Worm (Caenorhabditis elegans) whole organism, L3 larva: ENCODE results near the gene srx-97.

ENCODE experiments used
- R02D3.7 ChIP-seq: fragments of 150-350 bp; optimal IDR thresholded peaks from 2 replicates; lab custom pipeline; 2014; ENCODE audit warnings: missing biosample characterization, missing genetic modification characterization
- ZK546.5 ChIP-seq: sonication (generic microtip); optimal IDR thresholded peaks from 2 replicates; lab custom pipeline; 2017; ENCODE audit warnings: missing biosample characterization, missing genetic modification characterization
- aly-2 ChIP-seq: fragments of 150-350 bp; optimal IDR thresholded peaks from 2 replicates; lab custom pipeline; 2014; ENCODE audit warnings: missing biosample characterization, missing genetic modification characterization
- ama-1 ChIP-seq: fragments of 150-350 bp; optimal IDR thresholded peaks from 2 replicates; lab custom pipeline; 2018
- ceh-28 ChIP-seq: fragments of 150-350 bp; optimal IDR thresholded peaks from 2 replicates; lab custom pipeline; 2014; ENCODE audit warnings: missing biosample characterization, missing genetic modification reagents, missing genetic modification characterization
- ceh-9 ChIP-seq: sonication (generic microtip); optimal IDR thresholded peaks from 2 replicates; lab custom pipeline; 2018; ENCODE audit warnings: missing biosample characterization, missing genetic modification characterization
- daf-12 ChIP-seq: fragments of 150-350 bp; optimal IDR thresholded peaks from 2 replicates; lab custom pipeline; 2014; ENCODE audit warnings: missing biosample characterization, missing genetic modification reagents, missing genetic modification characterization
- egl-27 ChIP-seq: sonication (generic microtip); optimal IDR thresholded peaks from 4 replicates; lab custom pipeline; 2017; ENCODE audit warnings: missing biosample characterization, missing genetic modification reagents, missing genetic modification characterization
- egl-5 ChIP-seq: fragments of 150-350 bp; optimal IDR thresholded peaks from 2 replicates; lab custom pipeline; 2017; ENCODE audit warnings: missing biosample characterization, missing genetic modification reagents, missing genetic modification characterization, inconsistent platforms
- elt-1 ChIP-seq: fragments of 150-350 bp; optimal IDR thresholded peaks from 2 replicates; lab custom pipeline; 2014; ENCODE audit warnings: missing biosample characterization, missing genetic modification characterization
- elt-2 ChIP-seq: sonication (generic microtip); optimal IDR thresholded peaks from 2 replicates; lab custom pipeline; 2016; ENCODE audit warnings: missing genetic modification reagents, mild to moderate bottlenecking, missing genetic modification characterization, missing compliant biosample characterization
- elt-3 ChIP-seq, 3 experiments: fragments of 150-350 bp in 1 of 3; sonication (generic microtip) in 2 of 3; optimal IDR thresholded peaks; 2 replicates in 2 of 3; 4 replicates in 1 of 3; lab custom pipeline; 2014 to 2017; ENCODE audit warnings: missing biosample characterization in 3 of 3, missing genetic modification characterization in 3 of 3
- eor-1 ChIP-seq, 2 experiments: fragments of 150-350 bp; optimal IDR thresholded peaks; 2 replicates each; lab custom pipeline; 2014 to 2018; ENCODE audit warnings: missing biosample characterization in 2 of 2, missing genetic modification characterization in 2 of 2
- fkh-10 ChIP-seq: sonication (generic microtip); optimal IDR thresholded peaks from 2 replicates; lab custom pipeline; 2017; ENCODE audit warnings: missing biosample characterization, missing genetic modification reagents, missing genetic modification characterization
- fkh-2 ChIP-seq: fragments of 150-350 bp; optimal IDR thresholded peaks from 2 replicates; lab custom pipeline; 2014; ENCODE audit warnings: missing biosample characterization, missing genetic modification reagents, missing genetic modification characterization
- jun-1 ChIP-seq: fragments of 150-350 bp; optimal IDR thresholded peaks from 2 replicates; lab custom pipeline; 2014; ENCODE audit warnings: missing biosample characterization, missing genetic modification reagents, missing genetic modification characterization
- mdl-1 ChIP-seq: fragments of 150-350 bp; optimal IDR thresholded peaks from 2 replicates; lab custom pipeline; 2014; ENCODE audit warnings: missing biosample characterization, missing genetic modification characterization
- mml-1 ChIP-seq: fragments of 150-350 bp; sonication (generic microtip); optimal IDR thresholded peaks from 3 replicates; lab custom pipeline; 2014; ENCODE audit warnings: missing biosample characterization, missing genetic modification characterization
- nfya-1 ChIP-seq: sonication (generic microtip); optimal IDR thresholded peaks from 2 replicates; lab custom pipeline; 2017; ENCODE audit warnings: missing genetic modification characterization, mild to moderate bottlenecking, missing compliant biosample characterization, antibody characterized with exemption, moderate library complexity; ENCODE audit not compliant: insufficient read depth
- nhr-12 ChIP-seq: fragments of 150-350 bp; optimal IDR thresholded peaks from 2 replicates; lab custom pipeline; 2014; ENCODE audit warnings: missing biosample characterization, missing genetic modification characterization
- nhr-23 ChIP-seq: fragments of 150-350 bp; optimal IDR thresholded peaks from 2 replicates; lab custom pipeline; 2014; ENCODE audit warnings: missing biosample characterization, missing genetic modification reagents, missing genetic modification characterization
- nhr-25 ChIP-seq: sonication (generic microtip); optimal IDR thresholded peaks from 2 replicates; lab custom pipeline; 2017; ENCODE audit warnings: missing biosample characterization, missing genetic modification characterization
- nhr-28 ChIP-seq: fragments of 150-350 bp; optimal IDR thresholded peaks from 2 replicates; lab custom pipeline; 2014; ENCODE audit warnings: missing biosample characterization, missing genetic modification characterization
- nhr-43 ChIP-seq: sonication (generic microtip); optimal IDR thresholded peaks from 2 replicates; lab custom pipeline; 2016; ENCODE audit warnings: mild to moderate bottlenecking, missing genetic modification characterization, missing compliant biosample characterization; ENCODE audit not compliant: poor library complexity, severe bottlenecking
- nhr-76 ChIP-seq: fragments of 150-350 bp; sonication (generic microtip); optimal IDR thresholded peaks from 5 replicates; lab custom pipeline; 2014; ENCODE audit warnings: missing biosample characterization, missing genetic modification characterization
- pha-4 ChIP-seq: fragments of 150-350 bp; optimal IDR thresholded peaks from 2 replicates; lab custom pipeline; 2014; ENCODE audit warnings: missing biosample characterization, missing genetic modification reagents, missing genetic modification characterization
- pqm-1 ChIP-seq: fragments of 150-350 bp; optimal IDR thresholded peaks from 2 replicates; lab custom pipeline; 2017; ENCODE audit warnings: missing biosample characterization, missing genetic modification characterization, inconsistent platforms
- unc-62 ChIP-seq: fragments of 150-350 bp; sonication (generic microtip); optimal IDR thresholded peaks from 4 replicates; lab custom pipeline; 2014; ENCODE audit warnings: missing biosample characterization, missing genetic modification reagents, missing genetic modification characterization
- ztf-4 ChIP-seq: fragments of 150-350 bp; optimal IDR thresholded peaks from 2 replicates; lab custom pipeline; 2014; ENCODE audit warnings: missing biosample characterization, missing genetic modification characterization

The srx-97 gene

DNA sequence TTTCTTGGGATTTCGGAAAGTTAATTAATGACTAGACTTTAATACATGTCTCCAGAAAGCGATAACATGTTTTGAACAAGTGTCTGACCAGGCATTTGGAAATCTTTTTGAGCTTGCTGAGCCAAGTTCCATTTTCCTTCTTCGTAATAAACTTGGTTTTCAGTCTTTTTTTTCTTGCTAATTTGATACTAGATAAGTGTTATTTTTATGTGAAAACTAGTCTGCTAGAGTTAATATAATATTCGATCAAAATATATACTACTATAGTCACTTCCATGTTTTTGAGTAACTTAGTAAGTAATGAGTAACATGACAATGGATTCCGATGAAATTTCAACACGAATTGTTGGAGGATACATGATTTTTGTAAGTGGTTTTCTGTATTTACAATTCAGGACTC is 40.0 kb upstream of the srx-97 start, which contains the start of gene srx-110:
Gene srx-110 (plus strand): TSS at position 301 of the 400 bp plus-strand sequence.
- no peak for TF ChIP-seq egl-5
- no peak for TF ChIP-seq nhr-43
- no peak for TF ChIP-seq jun-1 (tag; lab: Kevin White, UChicago)
- no peak for TF ChIP-seq nhr-28 (tag; lab: Kevin White, UChicago)

DNA sequence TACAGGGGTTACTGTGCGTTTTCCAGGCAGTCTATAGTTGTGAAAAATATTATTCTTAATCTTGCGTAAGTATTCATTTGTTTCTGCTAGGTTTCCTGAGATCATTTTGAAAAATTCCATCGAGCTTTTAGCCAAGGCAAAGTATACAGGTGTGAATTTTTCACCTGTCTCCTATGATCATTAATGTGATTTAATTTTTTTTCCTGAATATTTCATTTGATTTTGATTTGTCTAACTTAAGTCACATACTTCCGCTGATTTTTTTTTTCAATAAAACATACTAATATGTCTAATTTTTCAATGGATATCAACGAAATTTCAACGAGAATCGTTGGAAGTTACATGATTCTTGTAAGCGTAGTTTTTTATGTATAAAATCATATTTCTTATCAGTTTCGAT is 36.1 kb upstream of the srx-97 start, which contains the start of gene srx-108:
Gene srx-108 (plus strand): TSS at position 301 of the 400 bp plus-strand sequence.
- no peak for TF ChIP-seq daf-12 (tag; lab: Kevin White, UChicago)
- TF ChIP-seq ztf-4 (tag; lab: Kevin White, UChicago) = no peak
- TF ChIP-seq ceh-28 (tag; lab: Kevin White, UChicago) = no peak
- TF ChIP-seq nhr-12 = no peak
- no peak for TF ChIP-seq eor-1 (tag; optimal IDR thresholded peaks at IDR 0.05; lab: Kevin White, UChicago)
- TF ChIP-seq nhr-23 (tag; lab: Kevin White, UChicago) = no peak
- no peak for TF ChIP-seq elt-3 (tag; optimal IDR thresholded peaks at IDR 0.05; lab: Kevin White, UChicago)
- no peak for TF ChIP-seq mdl-1
- no peak for TF ChIP-seq jun-1 (tag; lab: Kevin White, UChicago)
- TF ChIP-seq nhr-25 (tag; lab: Kevin White, UChicago) = no peak
- TF ChIP-seq egl-27 = no peak

DNA sequence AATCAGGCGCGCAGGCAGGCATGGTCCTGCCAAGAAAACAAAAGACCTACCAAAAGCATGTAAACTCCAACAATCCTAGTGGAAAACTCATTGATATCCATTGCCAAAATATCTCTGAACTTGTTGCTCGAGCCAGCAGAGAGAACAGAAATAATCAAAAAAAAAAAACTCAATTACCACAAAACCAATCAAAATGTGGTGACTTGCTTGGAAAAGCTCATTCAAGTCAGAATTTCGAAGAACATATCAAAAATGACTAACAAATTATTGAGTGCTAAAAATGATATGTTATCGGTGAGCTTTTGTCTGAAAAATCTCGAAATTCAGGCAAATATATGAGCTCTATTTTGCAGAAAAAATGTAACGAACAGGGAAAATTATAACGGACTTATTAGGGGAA is 32.1 kb upstream of the srx-97 start, which contains the start of gene srx-105:
Gene srx-105 (minus strand): TSS at position 101 of the 400 bp plus-strand sequence.
- no peak for TF ChIP-seq pqm-1 (tag; lab: Kevin White, UChicago)
- TF ChIP-seq ZK546.5 = no peak
- no peak for TF ChIP-seq nhr-12
- no peak for TF ChIP-seq fkh-2
- TF ChIP-seq egl-5 = no peak
- no peak for TF ChIP-seq mml-1
- TF ChIP-seq ceh-9 (tag; lab: Kevin White, UChicago) = no peak

DNA sequence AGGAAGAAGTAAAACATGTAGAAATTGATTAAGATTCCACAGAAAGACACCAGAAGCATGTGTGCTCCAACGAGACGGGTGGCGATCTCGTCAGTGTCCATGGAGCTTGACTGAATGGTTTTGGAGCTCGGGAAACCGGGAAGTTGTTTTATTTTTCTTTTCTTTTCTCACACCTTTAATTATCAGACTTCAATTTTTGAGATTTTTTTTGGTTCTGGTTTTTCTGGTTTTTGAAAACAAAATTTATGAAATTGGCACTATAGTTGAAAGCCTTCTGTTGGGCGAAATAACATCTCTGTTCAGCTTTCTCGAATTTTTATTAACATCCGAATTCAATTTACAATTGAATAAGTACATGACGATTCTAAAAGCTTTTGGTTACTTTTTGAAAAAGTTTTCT is 30.4 kb upstream of the srx-97 start, which contains the start of gene srx-104:
Gene srx-104 (minus strand): TSS at position 101 of the 400 bp plus-strand sequence.
- TF ChIP-seq elt-1 (tag; lab: Kevin White, UChicago) (no peak), ama-1 (lab: Kevin White, UChicago) (no peak), egl-27 (no peak), pqm-1 (tag; lab: Kevin White, UChicago) (no peak)

DNA sequence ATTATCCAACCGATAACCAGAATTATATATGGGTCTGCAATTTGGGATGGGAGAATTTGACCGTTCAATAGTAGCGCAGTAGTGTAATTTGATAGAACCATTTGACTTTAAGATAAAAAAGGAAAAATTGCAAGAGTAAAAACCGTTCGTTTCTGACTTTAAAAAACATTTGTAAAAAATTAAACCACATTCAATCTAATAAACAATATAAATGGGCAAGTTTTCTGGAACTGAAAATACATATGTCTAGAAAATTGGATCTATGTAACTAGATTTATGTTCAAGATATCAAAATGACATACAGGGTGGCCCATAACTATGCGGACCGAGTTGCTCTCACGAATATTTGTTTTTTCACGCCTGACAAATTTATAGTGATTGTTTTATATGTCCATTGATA is 25.4 kb upstream of the srx-97 start, which contains the start of gene srx-102:
Gene srx-102 (minus strand): TSS at position 101 of the 400 bp plus-strand sequence.
- TF ChIP-seq elt-2 = no peak
- TF ChIP-seq pqm-1 (tag; lab: Kevin White, UChicago) = no peak
- no peak for TF ChIP-seq aly-2
- TF ChIP-seq egl-27 = no peak
- no peak for TF ChIP-seq mdl-1
- TF ChIP-seq unc-62 (GFP tag; lab: Kevin White, UChicago) = no peak

DNA sequence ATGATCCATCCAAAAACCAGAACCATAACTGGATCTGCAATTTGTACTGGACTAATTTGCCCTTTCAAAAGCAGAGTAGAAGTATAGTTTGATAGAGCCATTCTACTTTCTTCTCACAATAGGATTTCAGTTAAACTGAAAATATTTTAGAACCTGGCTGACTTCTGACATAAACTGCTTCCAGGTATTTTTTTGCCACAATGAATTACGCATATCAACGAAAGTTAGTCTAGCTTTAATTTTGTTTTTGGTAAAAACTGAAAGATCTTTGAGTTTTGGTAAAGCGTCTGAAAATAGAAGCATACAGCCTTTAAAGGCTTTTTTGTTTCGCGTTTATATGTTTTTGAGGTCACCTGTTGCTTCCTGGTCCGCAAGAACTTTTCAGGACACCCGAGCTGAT is 21.4 kb upstream of the srx-97 start, which contains the start of gene srx-101:
Gene srx-101 (minus strand): TSS at position 101 of the 400 bp plus-strand sequence.
- TF ChIP-seq nfya-1 (tag; lab: Kevin White, UChicago) = no peak
- TF ChIP-seq nhr-43 = no peak
- no peak for TF ChIP-seq fkh-10 (GFP tag; lab: Kevin White, UChicago)

DNA sequence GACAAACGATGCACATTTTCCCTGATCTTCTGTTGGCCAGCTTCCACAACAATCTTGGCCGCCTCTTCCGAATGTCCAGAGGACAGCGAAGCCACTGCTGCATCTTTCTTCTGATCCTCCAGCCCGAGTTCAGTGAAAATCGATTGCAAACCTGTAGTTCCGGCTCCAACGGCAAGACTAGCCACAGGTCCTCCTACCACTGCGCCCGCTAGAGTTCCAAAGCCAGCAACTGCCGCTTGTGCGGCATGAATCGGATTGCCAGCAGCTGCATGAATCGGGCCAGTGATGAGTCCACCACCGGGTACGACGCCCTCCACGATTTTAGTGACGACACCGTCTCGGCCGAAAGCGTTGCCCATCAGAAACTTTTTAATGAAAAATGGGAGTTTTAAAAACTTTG is 19.1 kb upstream of the srx-97 start, which contains the start of gene ifas-1:
Gene ifas-1 (minus strand): TSS at position 387 of the 400 bp plus-strand sequence.
- TF ChIP-seq ceh-28 (tag; lab: Kevin White, UChicago) (no peak), pha-4 (tag; lab: Kevin White, UChicago) (no peak), R02D3.7 (tag; lab: Kevin White, UChicago) (no peak), nhr-76 (no peak), fkh-2 (no peak), ama-1 (lab: Kevin White, UChicago) (no peak), nhr-23 (tag; lab: Kevin White, UChicago) (no peak)
- TF ChIP-seq, all 47 proteins: peak for 0
